Worm (Caenorhabditis elegans) whole organism, L3 larva: ENCODE data around the gene K03H1.9.
A peak's percentile ranks its signal among the peaks of the same experiment; 100 is the strongest.

Experiments used
- egl-27 ChIP-seq: sonication (generic microtip); optimal IDR thresholded peaks from 4 replicates; lab custom pipeline; 2017; ENCODE audit warnings: missing biosample characterization, missing genetic modification reagents, missing genetic modification characterization
- fkh-10 ChIP-seq: sonication (generic microtip); optimal IDR thresholded peaks from 2 replicates; lab custom pipeline; 2017; ENCODE audit warnings: missing biosample characterization, missing genetic modification reagents, missing genetic modification characterization
- fos-1 ChIP-seq: fragments of 150-350 bp; optimal IDR thresholded peaks from 2 replicates; lab custom pipeline; 2014; ENCODE audit warnings: missing biosample characterization, missing genetic modification characterization
- lin-39 ChIP-seq: fragments of 150-350 bp; optimal IDR thresholded peaks from 2 replicates; lab custom pipeline; 2018; ENCODE audit warnings: missing biosample characterization, missing genetic modification reagents, missing genetic modification characterization
- nhr-11 ChIP-seq: fragments of 150-350 bp; optimal IDR thresholded peaks from 2 replicates; lab custom pipeline; 2014; ENCODE audit warnings: missing biosample characterization, missing genetic modification characterization
- nhr-23 ChIP-seq: fragments of 150-350 bp; optimal IDR thresholded peaks from 2 replicates; lab custom pipeline; 2014; ENCODE audit warnings: missing biosample characterization, missing genetic modification reagents, missing genetic modification characterization
- nhr-25 ChIP-seq: sonication (generic microtip); optimal IDR thresholded peaks from 2 replicates; lab custom pipeline; 2017; ENCODE audit warnings: missing biosample characterization, missing genetic modification characterization
- nhr-67 ChIP-seq: fragments of 150-350 bp; optimal IDR thresholded peaks from 2 replicates; lab custom pipeline; 2014; ENCODE audit warnings: missing biosample characterization, missing genetic modification characterization
- nhr-76 ChIP-seq: fragments of 150-350 bp; sonication (generic microtip); optimal IDR thresholded peaks from 5 replicates; lab custom pipeline; 2014; ENCODE audit warnings: missing biosample characterization, missing genetic modification characterization
- nhr-77 ChIP-seq: fragments of 150-350 bp; optimal IDR thresholded peaks from 2 replicates; lab custom pipeline; 2014; ENCODE audit warnings: missing biosample characterization, missing genetic modification characterization
- pha-4 ChIP-seq: fragments of 150-350 bp; optimal IDR thresholded peaks from 2 replicates; lab custom pipeline; 2014; ENCODE audit warnings: missing biosample characterization, missing genetic modification reagents, missing genetic modification characterization
- pqm-1 ChIP-seq: fragments of 150-350 bp; optimal IDR thresholded peaks from 2 replicates; lab custom pipeline; 2017; ENCODE audit warnings: missing biosample characterization, missing genetic modification characterization, inconsistent platforms
- unc-39 ChIP-seq: sonication (generic microtip); optimal IDR thresholded peaks from 4 replicates; lab custom pipeline; 2017; ENCODE audit warnings: missing biosample characterization, missing genetic modification characterization
- unc-62 ChIP-seq: fragments of 150-350 bp; sonication (generic microtip); optimal IDR thresholded peaks from 4 replicates; lab custom pipeline; 2014; ENCODE audit warnings: missing biosample characterization, missing genetic modification reagents, missing genetic modification characterization

DNA sequence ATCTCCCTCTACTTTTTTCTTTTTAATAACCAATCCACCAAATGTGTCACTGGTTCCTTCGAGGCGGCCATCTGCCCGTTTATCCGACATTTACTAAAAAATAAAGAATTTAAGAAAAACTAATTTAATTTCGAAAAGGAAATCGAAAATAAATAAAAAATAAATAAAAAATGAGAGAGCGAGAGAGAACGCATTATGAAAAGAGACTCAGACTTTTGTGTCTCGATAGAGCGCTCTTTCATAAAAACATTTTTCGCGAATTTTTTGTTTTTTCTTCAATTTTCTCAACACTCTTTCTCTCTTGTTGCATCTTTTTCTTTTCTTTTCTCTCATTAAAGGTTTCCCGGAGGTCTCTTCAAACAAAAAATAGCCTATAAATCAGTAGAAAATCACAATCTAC is 14.8 kb upstream of the K03H1.9 start, which contains the start of gene mog-1:
- TF ChIP-seq nhr-25 (tag; lab: Kevin White, UChicago) = no peak
- TF ChIP-seq unc-39 (tag; lab: Kevin White, UChicago) = no peak
- TF ChIP-seq nhr-23 (tag; lab: Kevin White, UChicago) = no peak
- no peak for TF ChIP-seq fos-1
- TF ChIP-seq egl-27 (tag; lab: Kevin White, UChicago) = no peak
- no peak for TF ChIP-seq nhr-67 (tag; lab: Kevin White, UChicago)
- no peak for TF ChIP-seq nhr-11 (tag; lab: Kevin White, UChicago)
- TF ChIP-seq pqm-1 (tag; lab: Kevin White, UChicago) = no peak
- TF ChIP-seq unc-62 (GFP tag; lab: Kevin White, UChicago) = no peak
- TF ChIP-seq lin-39 = no peak
- no peak for TF ChIP-seq nhr-77
- no peak for TF ChIP-seq nhr-76 (tag; lab: Kevin White, UChicago)
- no peak for TF ChIP-seq fkh-10
- TF ChIP-seq pha-4 (tag; lab: Kevin White, UChicago) = peak; percentile 60
